Worm (Caenorhabditis elegans) whole organism, L3 larva: Measurements from ENCODE around the gene C04G6.2.

Experiments used
- ama-1 ChIP-seq: fragments of 150-350 bp; optimal IDR thresholded peaks from 2 replicates; lab custom pipeline; 2018
- mdl-1 ChIP-seq: fragments of 150-350 bp; optimal IDR thresholded peaks from 2 replicates; lab custom pipeline; 2014; ENCODE audit warnings: missing biosample characterization, missing genetic modification characterization
- nhr-76 ChIP-seq: fragments of 150-350 bp; sonication (generic microtip); optimal IDR thresholded peaks from 5 replicates; lab custom pipeline; 2014; ENCODE audit warnings: missing biosample characterization, missing genetic modification characterization
- unc-62 ChIP-seq: fragments of 150-350 bp; sonication (generic microtip); optimal IDR thresholded peaks from 4 replicates; lab custom pipeline; 2014; ENCODE audit warnings: missing biosample characterization, missing genetic modification reagents, missing genetic modification characterization

ce11 chrII:5056254-5056653 lies 36.8 kb upstream of the C04G6.2 start:
- TF ChIP-seq mdl-1 (tag; lab: Kevin White, UChicago) (no peak), unc-62 (GFP tag; lab: Kevin White, UChicago) (no peak), ama-1 (lab: Kevin White, UChicago) (no peak), nhr-76 (tag; lab: Kevin White, UChicago) (no peak)
